Worm (Caenorhabditis elegans) whole organism, L4 larva: ENCODE results near the gene F19B6.10.

ENCODE experiments used
- ama-1 ChIP-seq: fragments of 150-350 bp; optimal IDR thresholded peaks from 2 replicates; lab custom pipeline; 2014; ENCODE audit warnings: inconsistent platforms, mixed read lengths
- egl-27 ChIP-seq: sonication (generic microtip); optimal IDR thresholded peaks from 3 replicates; lab custom pipeline; 2017; ENCODE audit warnings: missing biosample characterization, missing genetic modification reagents, missing genetic modification characterization
- jun-1 ChIP-seq: fragments of 150-350 bp; optimal IDR thresholded peaks from 2 replicates; lab custom pipeline; 2014; ENCODE audit warnings: missing biosample characterization, missing genetic modification reagents, missing genetic modification characterization
- lir-3 ChIP-seq: sonication (generic microtip); optimal IDR thresholded peaks from 2 replicates; lab custom pipeline; 2016; ENCODE audit warnings: mild to moderate bottlenecking, missing genetic modification characterization, missing compliant biosample characterization
- madf-9 ChIP-seq: fragments of 200-800 bp; sonication (Bioruptor generic); conservative IDR thresholded peaks from 2 replicates; pipeline ENCODE4 v1.3.6; 2022; ENCODE audit warnings: missing genetic modification reagents, missing genetic modification characterization, missing compliant biosample characterization
- mxl-3 ChIP-seq: fragments of 200-800 bp; sonication (Bioruptor generic); optimal IDR thresholded peaks from 2 replicates; lab custom pipeline; 2018; ENCODE audit warnings: mild to moderate bottlenecking, missing genetic modification characterization, missing compliant biosample characterization
- zag-1 ChIP-seq: fragments of 150-350 bp; optimal IDR thresholded peaks from 2 replicates; lab custom pipeline; 2014; ENCODE audit warnings: missing biosample characterization, missing genetic modification characterization

DNA sequence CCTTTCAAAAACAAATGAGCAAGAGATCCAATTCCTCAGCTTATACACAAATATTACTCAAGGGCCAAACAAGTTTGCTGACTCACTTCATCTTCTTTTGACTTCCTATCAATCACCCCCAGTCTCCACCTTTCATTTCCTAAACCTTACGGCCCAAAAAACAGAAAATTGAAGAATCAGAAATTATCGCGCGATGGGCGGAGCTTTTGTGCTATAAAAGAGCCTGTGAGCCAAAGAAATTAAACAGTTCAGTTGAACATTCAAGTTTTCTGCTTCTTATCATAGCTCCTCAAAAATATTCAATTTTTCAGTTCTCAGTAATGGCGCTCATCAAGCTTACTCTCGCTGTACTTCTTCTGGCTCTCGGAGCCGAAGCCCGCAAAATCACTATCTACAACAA, 42.8 kb downstream of the F19B6.10 start, which contains the start of gene thn-1:
- TF ChIP-seq lir-3 (tag; lab: Kevin White, UChicago): no peak
- no peak for TF ChIP-seq egl-27
- TF ChIP-seq zag-1 (tag; lab: Kevin White, UChicago): no peak
- TF ChIP-seq ama-1 (lab: Kevin White, UChicago): no peak
- no peak for TF ChIP-seq mxl-3 (GFP tag; lab: Kevin White, UChicago)
- no peak for TF ChIP-seq jun-1 (tag; lab: Kevin White, UChicago)
- TF ChIP-seq madf-9: no peak
